Worm (Caenorhabditis elegans) whole organism, midembryonic: ENCODE data around the gene srlf-21.
A peak's percentile ranks its signal among the peaks of the same experiment; 100 is the strongest.

Experiments
- T22C8.4 ChIP-seq: fragments of 200-800 bp; sonication (Bioruptor generic); IDR thresholded peaks from 2 replicates; pipeline ENCODE4 v1.3.6; 2022; ENCODE audit warnings: missing genetic modification characterization, missing compliant biosample characterization
- cog-1 ChIP-seq: sonication (generic microtip); optimal IDR thresholded peaks from 2 replicates; lab custom pipeline; 2016; ENCODE audit warnings: missing genetic modification characterization, missing compliant biosample characterization
- flt-1 ChIP-seq: fragments of 200-800 bp; sonication (Bioruptor generic); IDR thresholded peaks from 2 replicates; pipeline ENCODE4 v1.3.6; 2022; ENCODE audit warnings: missing genetic modification characterization, missing compliant biosample characterization
- klf-2 ChIP-seq: fragments of 200-800 bp; sonication (Bioruptor generic); conservative IDR thresholded peaks from 2 replicates; pipeline ENCODE4 v1.3.6; 2022; ENCODE audit warnings: missing genetic modification reagents, missing genetic modification characterization, missing compliant biosample characterization
- med-1 ChIP-seq: sonication (generic microtip); optimal IDR thresholded peaks from 2 replicates; lab custom pipeline; 2017; ENCODE audit warnings: missing genetic modification characterization, mild to moderate bottlenecking, missing compliant biosample characterization, antibody characterized with exemption, missing genetic modification reagents; ENCODE audit not compliant: insufficient read depth
- ref-1 ChIP-seq: fragments of 200-800 bp; sonication (Bioruptor generic); conservative IDR thresholded peaks from 2 replicates; pipeline ENCODE4 v1.3.6; 2022; ENCODE audit warnings: missing genetic modification reagents, missing genetic modification characterization, missing compliant biosample characterization
- tab-1 ChIP-seq: fragments of 200-800 bp; sonication (Bioruptor generic); IDR thresholded peaks from 2 replicates; pipeline ENCODE4 v1.3.6; 2022; ENCODE audit warnings: missing genetic modification characterization, missing compliant biosample characterization
- ztf-23 ChIP-seq: fragments of 200-800 bp; sonication (Bioruptor generic); IDR thresholded peaks from 2 replicates; pipeline ENCODE4 v1.3.6; 2022; ENCODE audit warnings: missing genetic modification reagents, missing genetic modification characterization, missing compliant biosample characterization
- ztf-29 ChIP-seq: fragments of 200-800 bp; sonication (Bioruptor generic); IDR thresholded peaks from 2 replicates; pipeline ENCODE4 v1.3.6; 2022; ENCODE audit warnings: missing genetic modification reagents, missing genetic modification characterization, missing compliant biosample characterization

The srlf-21 gene

ce11 chrV:890423-890822 is at the start of gene srlf-21:
Gene srlf-21, minus strand, starts transcription at chrV:890523.
- TF ChIP-seq T22C8.4 (GFP tag; lab: Robert Waterston, UW) (no peak), cog-1 (tag; lab: Kevin White, UChicago) (no peak), ztf-23 (no peak), ztf-29 (GFP tag; lab: Robert Waterston, UW) (no peak), tab-1 (no peak), klf-2 (GFP tag; lab: Robert Waterston, UW) (no peak), flt-1 (no peak), ref-1 (GFP tag; lab: Robert Waterston, UW) (no peak)

- TF ChIP-seq tab-1 (no peak), ref-1 (GFP tag; lab: Robert Waterston, UW) (no peak), med-1 (GFP tag; lab: Kevin White, UChicago) (no peak), flt-1 (no peak), klf-2 (GFP tag; lab: Robert Waterston, UW) (no peak), ztf-29 (GFP tag; lab: Robert Waterston, UW) (no peak), cog-1 (tag; lab: Kevin White, UChicago) (no peak), T22C8.4 (GFP tag; lab: Robert Waterston, UW) (no peak), ztf-23 (no peak)
Observed at ce11 chrV:939341-939740, 49.0 kb upstream of the srlf-21 start.

- no peak for TF ChIP-seq cog-1 (tag; lab: Kevin White, UChicago)
- TF ChIP-seq klf-2 (GFP tag; lab: Robert Waterston, UW) = no peak
- no peak for TF ChIP-seq ztf-29 (GFP tag; lab: Robert Waterston, UW)
- no peak for TF ChIP-seq flt-1
- no peak for TF ChIP-seq T22C8.4 (GFP tag; lab: Robert Waterston, UW)
Observed at ce11 chrV:917488-917887, 27.2 kb upstream of the srlf-21 start, which contains the start of gene H24K24.2. Gene H24K24.2, plus strand, starts transcription at chrV:917788.

- TF ChIP-seq cog-1 (tag; lab: Kevin White, UChicago) = no peak
Observed at ce11 chrV:915716-916115, 25.4 kb upstream of the srlf-21 start.

ce11 chrV:911474-911873 is 21.2 kb upstream of the srlf-21 start, which contains the start of gene adh-5:
Gene adh-5, plus strand, starts transcription at chrV:911774.
- TF ChIP-seq ztf-29 (GFP tag; lab: Robert Waterston, UW) (no peak), flt-1 (no peak), T22C8.4 (GFP tag; lab: Robert Waterston, UW) (no peak)

ce11 chrV:910588-910987 is 20.3 kb upstream of the srlf-21 start:
- TF ChIP-seq ztf-29 (GFP tag; lab: Robert Waterston, UW) (no peak), cog-1 (tag; lab: Kevin White, UChicago) (no peak), klf-2 (GFP tag; lab: Robert Waterston, UW) (no peak), T22C8.4 (GFP tag; lab: Robert Waterston, UW) (no peak), med-1 (GFP tag; lab: Kevin White, UChicago) (no peak), ztf-23 (no peak), tab-1 (no peak), flt-1 (no peak), ref-1 (GFP tag; lab: Robert Waterston, UW) (no peak)

ce11 chrV:908681-909080 is 18.4 kb upstream of the srlf-21 start:
- TF ChIP-seq med-1 (GFP tag; lab: Kevin White, UChicago) = no peak
- TF ChIP-seq ztf-23 = no peak
- TF ChIP-seq ztf-29 (GFP tag; lab: Robert Waterston, UW) = no peak
- no peak for TF ChIP-seq flt-1
- TF ChIP-seq T22C8.4 (GFP tag; lab: Robert Waterston, UW) = no peak
- TF ChIP-seq tab-1 = no peak
- no peak for TF ChIP-seq ref-1 (GFP tag; lab: Robert Waterston, UW)
- no peak for TF ChIP-seq cog-1 (tag; lab: Kevin White, UChicago)
- TF ChIP-seq klf-2 (GFP tag; lab: Robert Waterston, UW) = no peak

- TF ChIP-seq ztf-23 = 0 out of 2 replicates have a peak, but pooled peaks have one; percentile 39
- no peak for TF ChIP-seq cog-1 (tag; lab: Kevin White, UChicago)
- TF ChIP-seq ztf-29 (GFP tag; lab: Robert Waterston, UW) = no peak
- TF ChIP-seq klf-2 (GFP tag; lab: Robert Waterston, UW) = no peak
- TF ChIP-seq med-1 (GFP tag; lab: Kevin White, UChicago) = no peak
- TF ChIP-seq tab-1 = no peak
Observed at ce11 chrV:904232-904983, 14.1 kb upstream of the srlf-21 start, which contains the start of gene trm-2A. Gene trm-2A, plus strand, starts transcription at chrV:904963.

- TF ChIP-seq cog-1 (tag; lab: Kevin White, UChicago) = no peak
- TF ChIP-seq ztf-23 = no peak
- no peak for TF ChIP-seq flt-1
- TF ChIP-seq med-1 (GFP tag; lab: Kevin White, UChicago) = no peak
- TF ChIP-seq klf-2 (GFP tag; lab: Robert Waterston, UW) = no peak
- TF ChIP-seq tab-1 = no peak
- no peak for TF ChIP-seq ref-1 (GFP tag; lab: Robert Waterston, UW)
- no peak for TF ChIP-seq ztf-29 (GFP tag; lab: Robert Waterston, UW)
- no peak for TF ChIP-seq T22C8.4 (GFP tag; lab: Robert Waterston, UW)
Observed at ce11 chrV:903460-903859, 13.1 kb upstream of the srlf-21 start, which contains the start of gene fmo-5. Gene fmo-5, minus strand, starts transcription at chrV:903665.

- TF ChIP-seq cog-1 (tag; lab: Kevin White, UChicago) (no peak), klf-2 (GFP tag; lab: Robert Waterston, UW) (no peak), tab-1 (no peak), ztf-29 (GFP tag; lab: Robert Waterston, UW) (no peak), T22C8.4 (GFP tag; lab: Robert Waterston, UW) (no peak), ref-1 (GFP tag; lab: Robert Waterston, UW) (no peak), ztf-23 (no peak), med-1 (GFP tag; lab: Kevin White, UChicago) (no peak)
Observed at ce11 chrV:899087-899486, 8.8 kb upstream of the srlf-21 start, which contains the start of gene nas-32. Gene nas-32, minus strand, starts transcription at chrV:899187.
